Fruit fly (Drosophila melanogaster) whole organism, embryonic: ENCODE data around the gene foxo.
A peak's percentile ranks its signal among the peaks of the same experiment; 100 is the strongest.

Source experiments
- Aef1 ChIP-seq: fragments of 200-800 bp; sonication (Bioruptor generic); IDR thresholded peaks from 3 replicates; pipeline ENCODE4 v1.3.6; 2022; ENCODE audit warnings: missing biosample characterization, missing genetic modification characterization
- CG11398 ChIP-seq: fragments of 200-800 bp; sonication (Bioruptor generic); optimal IDR thresholded peaks from 2 replicates; lab custom pipeline; 2016; ENCODE audit warnings: missing biosample characterization, missing genetic modification characterization
- CG13894 ChIP-seq: fragments of 200-800 bp; sonication (Bioruptor generic); optimal IDR thresholded peaks from 3 replicates; lab custom pipeline; 2018; ENCODE audit warnings: missing biosample characterization, mild to moderate bottlenecking, missing genetic modification characterization, moderate library complexity
- CG15479 ChIP-seq: fragments of 200-800 bp; sonication (Bioruptor generic); optimal IDR thresholded peaks from 3 replicates; lab custom pipeline; 2019; ENCODE audit warnings: missing biosample characterization, mild to moderate bottlenecking, missing genetic modification characterization, moderate library complexity
- CG1647 ChIP-seq: fragments of 200-800 bp; sonication (Bioruptor generic); optimal IDR thresholded peaks from 3 replicates; lab custom pipeline; 2016; ENCODE audit warnings: missing biosample characterization, missing genetic modification characterization
- CG17359 ChIP-seq: fragments of 200-800 bp; sonication (Bioruptor generic); optimal IDR thresholded peaks from 3 replicates; lab custom pipeline; 2018; ENCODE audit warnings: missing biosample characterization, mild to moderate bottlenecking, missing genetic modification characterization, moderate library complexity
- CG17361 ChIP-seq: fragments of 200-800 bp; sonication (Bioruptor generic); IDR thresholded peaks from 3 replicates; pipeline ENCODE4 v1.3.6; 2022; ENCODE audit warnings: missing biosample characterization, missing genetic modification characterization
- CG18262 ChIP-seq: fragments of 200-800 bp; optimal IDR thresholded peaks from 3 replicates; lab custom pipeline; 2019; ENCODE audit warnings: missing biosample characterization, mild to moderate bottlenecking, missing genetic modification characterization, moderate library complexity
- CG18619 ChIP-seq: fragments of 200-800 bp; sonication (Bioruptor generic); optimal IDR thresholded peaks from 3 replicates; lab custom pipeline; 2017; ENCODE audit warnings: missing biosample characterization, mild to moderate bottlenecking, missing genetic modification characterization
- CG2202 ChIP-seq: fragments of 200-800 bp; sonication (Bioruptor generic); optimal IDR thresholded peaks from 2 replicates; lab custom pipeline; 2018; ENCODE audit warnings: missing biosample characterization, mild to moderate bottlenecking, missing genetic modification characterization
- CG3163 ChIP-seq: fragments of 200-800 bp; sonication (Bioruptor generic); optimal IDR thresholded peaks from 3 replicates; lab custom pipeline; 2016; ENCODE audit warnings: missing biosample characterization, missing genetic modification characterization
- CG32772 ChIP-seq: fragments of 200-800 bp; sonication (Bioruptor generic); IDR thresholded peaks from 2 replicates; pipeline ENCODE4 v1.3.6; 2022; ENCODE audit warnings: missing biosample characterization, missing genetic modification characterization
- CG34422 ChIP-seq: fragments of 200-800 bp; sonication (Bioruptor generic); IDR thresholded peaks from 3 replicates; pipeline ENCODE4 v1.3.6; 2022; ENCODE audit warnings: missing biosample characterization, missing genetic modification characterization
- CG6854 ChIP-seq: fragments of 200-800 bp; sonication (Bioruptor generic); optimal IDR thresholded peaks from 3 replicates; lab custom pipeline; 2017; ENCODE audit warnings: missing biosample characterization, mild to moderate bottlenecking, missing genetic modification characterization
- CG7963 ChIP-seq: fragments of 200-800 bp; sonication (Bioruptor generic); IDR thresholded peaks from 3 replicates; pipeline ENCODE4 v1.3.6; 2022; ENCODE audit warnings: missing biosample characterization, missing genetic modification characterization; ENCODE audit not compliant: partially characterized antibody
- CG8765 ChIP-seq: fragments of 200-800 bp; sonication (Bioruptor generic); IDR thresholded peaks from 2 replicates; pipeline ENCODE4 v1.3.6; 2022; ENCODE audit warnings: missing biosample characterization, missing genetic modification characterization
- CkIIα-i1 ChIP-seq: fragments of 200-800 bp; sonication (Bioruptor generic); IDR thresholded peaks from 2 replicates; pipeline ENCODE4 v1.3.6; 2022; ENCODE audit warnings: missing biosample characterization, missing genetic modification characterization
- Dfd ChIP-seq, 2 experiments: fragments of >200 bp; optimal IDR thresholded peaks; 2 replicates each; lab custom pipeline; 2017; ENCODE audit warnings: missing biosample characterization in 2 of 2, missing genetic modification characterization in 2 of 2
- Elba2 ChIP-seq: fragments of 200-800 bp; sonication (Bioruptor generic); optimal IDR thresholded peaks from 3 replicates; lab custom pipeline; 2016; ENCODE audit warnings: missing biosample characterization, missing genetic modification characterization
- Hand ChIP-seq: fragments of 200-800 bp; sonication (Bioruptor generic); optimal IDR thresholded peaks from 2 replicates; lab custom pipeline; 2017; ENCODE audit warnings: mild to moderate bottlenecking, missing biosample characterization, missing genetic modification reagents, missing genetic modification characterization
- Lpt ChIP-seq: fragments of >200 bp; optimal IDR thresholded peaks from 2 replicates; lab custom pipeline; 2018; ENCODE audit warnings: missing biosample characterization, missing genetic modification characterization
- Max ChIP-seq: fragments of 200-800 bp; sonication (Bioruptor generic); optimal IDR thresholded peaks from 2 replicates; lab custom pipeline; 2016; ENCODE audit warnings: missing biosample characterization, mild to moderate bottlenecking, missing genetic modification characterization
- NfI ChIP-seq: fragments of 200-800 bp; sonication (Bioruptor generic); optimal IDR thresholded peaks from 3 replicates; lab custom pipeline; 2018; ENCODE audit warnings: missing biosample characterization, mild to moderate bottlenecking, missing genetic modification characterization, moderate library complexity
- Optix ChIP-seq: fragments of 200-800 bp; sonication (Bioruptor generic); IDR thresholded peaks from 3 replicates; pipeline ENCODE4 v1.3.6; 2022; ENCODE audit warnings: missing biosample characterization, missing genetic modification characterization
- Scr ChIP-seq: fragments of 200-800 bp; sonication (Bioruptor generic); IDR thresholded peaks from 2 replicates; pipeline ENCODE4 v1.3.6; 2022; ENCODE audit warnings: missing biosample characterization, missing genetic modification characterization; ENCODE audit not compliant: partially characterized antibody
- Sox102F ChIP-seq: fragments of 200-800 bp; sonication (Bioruptor generic); optimal IDR thresholded peaks from 2 replicates; lab custom pipeline; 2018; ENCODE audit warnings: missing biosample characterization, mild to moderate bottlenecking, missing genetic modification characterization, moderate library complexity
- Usf ChIP-seq: fragments of 200-800 bp; sonication (Bioruptor generic); optimal IDR thresholded peaks from 2 replicates; lab custom pipeline; 2017; ENCODE audit warnings: missing genotype, missing biosample characterization, missing genetic modification characterization
- ara ChIP-seq: fragments of 200-800 bp; sonication (Bioruptor generic); IDR thresholded peaks from 2 replicates; pipeline ENCODE4 v1.3.6; 2022; ENCODE audit warnings: missing biosample characterization, missing genetic modification characterization
- ash1 ChIP-seq: fragments of 200-800 bp; sonication (Bioruptor generic); optimal IDR thresholded peaks from 2 replicates; lab custom pipeline; 2018; ENCODE audit warnings: missing biosample characterization, mild to moderate bottlenecking, missing genetic modification characterization
- cwo ChIP-seq: fragments of 200-800 bp; sonication (Bioruptor generic); optimal IDR thresholded peaks from 3 replicates; lab custom pipeline; 2017; ENCODE audit warnings: missing biosample characterization, missing genetic modification characterization, mild to moderate bottlenecking, moderate library complexity, missing genetic modification reagents
- dpn ChIP-seq, 2 experiments: fragments of 200-800 bp; sonication (Bioruptor generic); optimal IDR thresholded peaks; 3 replicates each; lab custom pipeline; 2016; ENCODE audit warnings: missing biosample characterization in 2 of 2, missing genetic modification characterization in 2 of 2
- exex ChIP-seq: fragments of 200-800 bp; sonication (Bioruptor generic); optimal IDR thresholded peaks from 4 replicates; lab custom pipeline; 2018; ENCODE audit warnings: missing biosample characterization, mild to moderate bottlenecking, missing genetic modification characterization, moderate library complexity
- fd96Cb ChIP-seq: fragments of 200-800 bp; sonication (Bioruptor generic); optimal IDR thresholded peaks from 2 replicates; lab custom pipeline; 2018; ENCODE audit warnings: missing biosample characterization, mild to moderate bottlenecking, missing genetic modification characterization, moderate library complexity
- gem ChIP-seq: fragments of 200-800 bp; sonication (Bioruptor generic); optimal IDR thresholded peaks from 2 replicates; lab custom pipeline; 2019; ENCODE audit warnings: missing biosample characterization, mild to moderate bottlenecking, missing genetic modification characterization, moderate library complexity
- gsb ChIP-seq: fragments of 200-800 bp; sonication (Bioruptor generic); IDR thresholded peaks from 2 replicates; pipeline ENCODE4 v1.3.6; 2022; ENCODE audit warnings: missing biosample characterization, missing genetic modification characterization
- hb ChIP-seq: fragments of 200-800 bp; sonication (Bioruptor generic); IDR thresholded peaks from 3 replicates; pipeline ENCODE4 v1.3.6; 2022; ENCODE audit warnings: missing biosample characterization, missing genetic modification characterization; ENCODE audit not compliant: partially characterized antibody
- kni ChIP-seq: fragments of 200-800 bp; sonication (Bioruptor generic); optimal IDR thresholded peaks from 3 replicates; lab custom pipeline; 2017; ENCODE audit warnings: mild to moderate bottlenecking, missing biosample characterization, missing genetic modification reagents, missing genetic modification characterization
- lmd ChIP-seq: fragments of 200-800 bp; sonication (Bioruptor generic); IDR thresholded peaks from 2 replicates; pipeline ENCODE4 v1.3.6; 2022; ENCODE audit warnings: missing biosample characterization, missing genetic modification characterization
- lola ChIP-seq, 3 experiments: fragments of >200 bp in 2 of 3; fragments of 200-800 bp in 1 of 3; sonication (Bioruptor generic) in 1 of 3; optimal IDR thresholded peaks; 2 replicates each; lab custom pipeline; 2017 to 2019; ENCODE audit warnings: missing biosample characterization in 3 of 3, missing genetic modification characterization in 3 of 3, mild to moderate bottlenecking in 1 of 3, moderate library complexity in 1 of 3
- nau ChIP-seq: fragments of 200-800 bp; sonication (Bioruptor generic); optimal IDR thresholded peaks from 3 replicates; lab custom pipeline; 2017; ENCODE audit warnings: missing biosample characterization, mild to moderate bottlenecking, missing genetic modification characterization, missing genetic modification reagents
- pros ChIP-seq: fragments of 200-800 bp; sonication (Bioruptor generic); optimal IDR thresholded peaks from 3 replicates; lab custom pipeline; 2019; ENCODE audit warnings: missing biosample characterization, mild to moderate bottlenecking, missing genetic modification characterization, moderate library complexity
- repo ChIP-seq: fragments of 200-800 bp; sonication (Bioruptor generic); optimal IDR thresholded peaks from 2 replicates; lab custom pipeline; 2016; ENCODE audit warnings: missing biosample characterization, missing genetic modification characterization
- salm ChIP-seq: fragments of 200-800 bp; sonication (Bioruptor generic); optimal IDR thresholded peaks from 2 replicates; lab custom pipeline; 2018; ENCODE audit warnings: missing biosample characterization, mild to moderate bottlenecking, missing genetic modification characterization
- sd ChIP-seq: fragments of 200-800 bp; sonication (Bioruptor generic); optimal IDR thresholded peaks from 3 replicates; lab custom pipeline; 2018; ENCODE audit warnings: missing biosample characterization, mild to moderate bottlenecking, missing genetic modification characterization, moderate library complexity
- sima ChIP-seq: fragments of 200-800 bp; sonication (Bioruptor generic); optimal IDR thresholded peaks from 2 replicates; lab custom pipeline; 2016; ENCODE audit warnings: missing biosample characterization, missing genetic modification characterization
- sob ChIP-seq: fragments of 200-800 bp; sonication (Bioruptor generic); IDR thresholded peaks from 2 replicates; pipeline ENCODE4 v1.3.6; 2022; ENCODE audit warnings: missing biosample characterization, missing genetic modification characterization
- stwl ChIP-seq: fragments of 200-800 bp; sonication (Bioruptor generic); optimal IDR thresholded peaks from 3 replicates; lab custom pipeline; 2018; ENCODE audit warnings: missing biosample characterization, mild to moderate bottlenecking, missing genetic modification characterization, moderate library complexity
- tin ChIP-seq: fragments of 200-800 bp; sonication (Bioruptor generic); optimal IDR thresholded peaks from 3 replicates; lab custom pipeline; 2016; ENCODE audit warnings: missing biosample characterization, missing genetic modification characterization
- unpg ChIP-seq: fragments of 200-800 bp; sonication (Bioruptor generic); optimal IDR thresholded peaks from 3 replicates; lab custom pipeline; 2018; ENCODE audit warnings: missing biosample characterization, mild to moderate bottlenecking, missing genetic modification characterization, moderate library complexity
- usp ChIP-seq: fragments of >200 bp; optimal IDR thresholded peaks from 2 replicates; lab custom pipeline; 2017; ENCODE audit warnings: missing biosample characterization, missing genetic modification characterization
- z ChIP-seq: fragments of 200-800 bp; sonication (Bioruptor generic); IDR thresholded peaks from 3 replicates; pipeline ENCODE4 v1.3.6; 2022; ENCODE audit warnings: missing biosample characterization, missing genetic modification characterization

The foxo gene

DNA sequence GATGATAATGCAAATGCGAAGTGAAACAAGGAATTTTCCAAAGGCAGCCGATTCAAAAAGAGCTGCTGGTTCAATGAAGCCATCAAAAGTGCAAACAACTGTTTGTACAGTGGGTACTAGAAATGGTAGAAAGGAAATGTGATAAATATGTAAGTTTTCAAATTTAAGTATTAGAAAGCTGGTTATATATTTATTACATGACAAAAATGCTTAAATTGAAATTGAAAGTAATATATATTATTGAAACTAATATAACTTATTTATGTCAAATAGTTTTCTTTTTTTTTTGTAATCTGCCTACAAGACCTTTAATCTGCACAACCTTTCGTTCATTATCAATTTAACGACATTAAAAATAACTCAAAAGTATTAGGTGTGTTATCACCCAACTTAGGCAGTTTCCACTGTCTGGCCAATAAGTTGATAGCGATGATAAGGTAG, 8.0 kb upstream of the foxo start (continued):
- TF ChIP-seq CG8765 (GFP tag; lab: Robert Waterston, UW): no peak
- no peak; the same call in 1 of the 2 replicates for TF ChIP-seq lmd (GFP tag; lab: Robert Waterston, UW)
- no peak for TF ChIP-seq hb (GFP tag; lab: Robert Waterston, UW)
- no peak for TF ChIP-seq Aef1 (GFP tag; lab: Robert Waterston, UW)
- TF ChIP-seq CG2202 (tag; lab: Kevin White, UChicago): no peak
- no peak for TF ChIP-seq Usf (GFP tag; lab: Kevin White, UChicago)
- TF ChIP-seq Scr (GFP tag; lab: Robert Waterston, UW): no peak
- no peak for TF ChIP-seq z (GFP tag; lab: Robert Waterston, UW)
- no peak for TF ChIP-seq CG15479
- TF ChIP-seq dpn (GFP tag; optimal IDR thresholded peaks at IDR 0.05; lab: Kevin White, UChicago): peak in 1 of 2 experiments; percentile 14
- TF ChIP-seq usp: no peak
- peak; percentile 59 for TF ChIP-seq gem (tag; lab: Kevin White, UChicago)
- no peak for TF ChIP-seq ara
- TF ChIP-seq CG32772 (GFP tag; lab: Robert Waterston, UW): no peak
- no peak for TF ChIP-seq CkIIα-i1 (GFP tag; lab: Robert Waterston, UW)
- TF ChIP-seq CG34422 (GFP tag; lab: Robert Waterston, UW): no peak
- TF ChIP-seq CG3163 (GFP tag; lab: Kevin White, UChicago): no peak
- TF ChIP-seq Elba2 (GFP tag; lab: Kevin White, UChicago): no peak
- no peak for TF ChIP-seq sima (GFP tag; lab: Kevin White, UChicago)
- no peak for TF ChIP-seq stwl (tag; lab: Kevin White, UChicago)
- TF ChIP-seq kni (GFP tag; lab: Kevin White, UChicago): no peak
- TF ChIP-seq Optix (GFP tag; lab: Robert Waterston, UW): no peak
- TF ChIP-seq fd96Cb (tag; lab: Kevin White, UChicago): no peak
- peak; percentile 10 for TF ChIP-seq Sox102F (GFP tag; lab: Kevin White, UChicago)
- TF ChIP-seq exex (tag; lab: Kevin White, UChicago): peak; percentile 55
- no peak for TF ChIP-seq salm (tag; lab: Kevin White, UChicago)
- TF ChIP-seq Dfd (GFP tag; optimal IDR thresholded peaks at IDR 0.05; lab: Kevin White, UChicago): no peak
- no peak for TF ChIP-seq pros
- TF ChIP-seq CG18262 (tag; lab: Kevin White, UChicago): peak; percentile 5
- no peak for TF ChIP-seq gsb (GFP tag; lab: Robert Waterston, UW)
- TF ChIP-seq CG6854 (GFP tag; lab: Kevin White, UChicago): no peak
- no peak for TF ChIP-seq CG17359 (tag; lab: Kevin White, UChicago)
- no peak for TF ChIP-seq CG7963 (GFP tag; lab: Robert Waterston, UW)
- TF ChIP-seq CG18619 (GFP tag; lab: Kevin White, UChicago): no peak
- TF ChIP-seq repo (GFP tag; lab: Kevin White, UChicago): no peak
- TF ChIP-seq sob (GFP tag; lab: Robert Waterston, UW): no peak
- no peak for TF ChIP-seq Lpt
- peak; percentile 7 for TF ChIP-seq NfI (GFP tag; lab: Kevin White, UChicago)
- peak; percentile 16 for TF ChIP-seq sd (tag; lab: Kevin White, UChicago)
- peak; percentile 2 for TF ChIP-seq Hand
- TF ChIP-seq CG11398 (GFP tag; lab: Kevin White, UChicago): no peak
- no peak for TF ChIP-seq Max (GFP tag; lab: Kevin White, UChicago)
- peak; percentile 17 for TF ChIP-seq cwo
- TF ChIP-seq lola (GFP tag; optimal IDR thresholded peaks at IDR 0.05; lab: Kevin White, UChicago): no peak
- TF ChIP-seq tin (GFP tag; lab: Kevin White, UChicago): no peak
- TF ChIP-seq unpg (GFP tag; lab: Kevin White, UChicago): peak; percentile 10
- TF ChIP-seq ash1 (GFP tag; lab: Kevin White, UChicago): no peak
- TF ChIP-seq nau (GFP tag; lab: Kevin White, UChicago): no peak
- no peak for TF ChIP-seq CG13894 (tag; lab: Kevin White, UChicago)
- TF ChIP-seq CG1647 (GFP tag; lab: Kevin White, UChicago): no peak
- TF ChIP-seq CG17361 (GFP tag; lab: Robert Waterston, UW): 0 out of 3 replicates have a peak, but pooled peaks have one; percentile 33
